Fruit fly (Drosophila melanogaster) whole organism, embryonic: Measurements from ENCODE around the gene ZnT77C.

Experiments used
- Aef1 ChIP-seq: fragments of 200-800 bp; sonication (Bioruptor generic); IDR thresholded peaks from 3 replicates; pipeline ENCODE4 v1.3.6; 2022; ENCODE audit warnings: missing biosample characterization, missing genetic modification characterization
- CG10462 ChIP-seq: fragments of 200-800 bp; sonication (Bioruptor generic); optimal IDR thresholded peaks from 2 replicates; lab custom pipeline; 2016; ENCODE audit warnings: missing biosample characterization, missing genetic modification characterization
- CG12659 ChIP-seq: fragments of 200-800 bp; sonication (Bioruptor generic); optimal IDR thresholded peaks from 3 replicates; lab custom pipeline; 2017; ENCODE audit warnings: mild to moderate bottlenecking, missing biosample characterization, missing genetic modification reagents, missing genetic modification characterization
- CG13424 ChIP-seq: fragments of 200-800 bp; sonication (Bioruptor generic); optimal IDR thresholded peaks from 2 replicates; lab custom pipeline; 2019; ENCODE audit warnings: missing biosample characterization, mild to moderate bottlenecking, missing genetic modification characterization, moderate library complexity
- CG15479 ChIP-seq: fragments of 200-800 bp; sonication (Bioruptor generic); optimal IDR thresholded peaks from 3 replicates; lab custom pipeline; 2019; ENCODE audit warnings: missing biosample characterization, mild to moderate bottlenecking, missing genetic modification characterization, moderate library complexity
- CG1603 ChIP-seq: fragments of 200-800 bp; sonication (Bioruptor generic); optimal IDR thresholded peaks from 2 replicates; lab custom pipeline; 2019; ENCODE audit warnings: missing biosample characterization, mild to moderate bottlenecking, missing genetic modification characterization, moderate library complexity
- CG1647 ChIP-seq: fragments of 200-800 bp; sonication (Bioruptor generic); optimal IDR thresholded peaks from 3 replicates; lab custom pipeline; 2016; ENCODE audit warnings: missing biosample characterization, missing genetic modification characterization
- CG18011 ChIP-seq: fragments of 200-800 bp; sonication (Bioruptor generic); optimal IDR thresholded peaks from 2 replicates; lab custom pipeline; 2017; ENCODE audit warnings: missing biosample characterization, missing genetic modification characterization, mild to moderate bottlenecking, moderate library complexity, missing genotype
- CG3847 ChIP-seq: fragments of 200-800 bp; sonication (Bioruptor generic); IDR thresholded peaks from 2 replicates; pipeline ENCODE4 v1.3.6; 2022; ENCODE audit warnings: missing biosample characterization, missing genetic modification characterization
- CG4424 ChIP-seq: fragments of 200-800 bp; sonication (Bioruptor generic); optimal IDR thresholded peaks from 3 replicates; lab custom pipeline; 2016; ENCODE audit warnings: missing biosample characterization, missing genetic modification characterization
- CG5180 ChIP-seq: fragments of 200-800 bp; sonication (Bioruptor generic); optimal IDR thresholded peaks from 3 replicates; lab custom pipeline; 2017; ENCODE audit warnings: missing biosample characterization, missing genetic modification characterization, mild to moderate bottlenecking, moderate library complexity, missing genetic modification reagents
- CG7372 ChIP-seq: fragments of 200-800 bp; sonication (Bioruptor generic); IDR thresholded peaks from 2 replicates; pipeline ENCODE4 v1.3.6; 2022; ENCODE audit warnings: missing biosample characterization, missing genetic modification characterization
- CG7786 ChIP-seq: fragments of 200-800 bp; sonication (Bioruptor generic); optimal IDR thresholded peaks from 2 replicates; lab custom pipeline; 2016; ENCODE audit warnings: missing biosample characterization, missing genetic modification characterization
- CG7963 ChIP-seq: fragments of 200-800 bp; sonication (Bioruptor generic); IDR thresholded peaks from 3 replicates; pipeline ENCODE4 v1.3.6; 2022; ENCODE audit warnings: missing biosample characterization, missing genetic modification characterization; ENCODE audit not compliant: partially characterized antibody
- CG9215 ChIP-seq: fragments of 200-800 bp; sonication (Bioruptor generic); IDR thresholded peaks from 2 replicates; pipeline ENCODE4 v1.3.6; 2022; ENCODE audit warnings: missing biosample characterization, missing genetic modification characterization
- D19A ChIP-seq: fragments of 200-800 bp; optimal IDR thresholded peaks from 3 replicates; lab custom pipeline; 2019; ENCODE audit warnings: missing biosample characterization, mild to moderate bottlenecking, missing genetic modification characterization, moderate library complexity
- Dek ChIP-seq: fragments of 200-800 bp; sonication (Bioruptor generic); optimal IDR thresholded peaks from 3 replicates; lab custom pipeline; 2019; ENCODE audit warnings: missing biosample characterization, mild to moderate bottlenecking, missing genetic modification characterization, moderate library complexity
- Dip3 ChIP-seq: fragments of 200-800 bp; sonication (Bioruptor generic); optimal IDR thresholded peaks from 3 replicates; lab custom pipeline; 2016; ENCODE audit warnings: missing biosample characterization, missing genetic modification characterization
- Hand ChIP-seq: fragments of 200-800 bp; sonication (Bioruptor generic); optimal IDR thresholded peaks from 2 replicates; lab custom pipeline; 2017; ENCODE audit warnings: mild to moderate bottlenecking, missing biosample characterization, missing genetic modification reagents, missing genetic modification characterization
- Jarid2 ChIP-seq: fragments of 200-800 bp; sonication (Bioruptor generic); optimal IDR thresholded peaks from 3 replicates; lab custom pipeline; 2017; ENCODE audit warnings: mild to moderate bottlenecking, missing biosample characterization, missing genetic modification reagents, missing genetic modification characterization
- Med ChIP-seq: fragments of 200-800 bp; sonication (Bioruptor generic); peaks from one replicate; lab custom pipeline; 2016; ENCODE audit warnings: missing biosample characterization, missing genetic modification characterization, mild to moderate bottlenecking, inconsistent platforms, moderate library complexity
- NC2α ChIP-seq: fragments of 200-800 bp; sonication (Bioruptor generic); optimal IDR thresholded peaks from 2 replicates; lab custom pipeline; 2016; ENCODE audit warnings: missing biosample characterization, missing genetic modification characterization
- Nf-YC ChIP-seq: fragments of 200-800 bp; optimal IDR thresholded peaks from 3 replicates; lab custom pipeline; 2019; ENCODE audit warnings: missing biosample characterization, mild to moderate bottlenecking, missing genetic modification characterization, moderate library complexity
- Oli ChIP-seq: fragments of 200-800 bp; sonication (Bioruptor generic); optimal IDR thresholded peaks from 2 replicates; lab custom pipeline; 2018; ENCODE audit warnings: missing biosample characterization, mild to moderate bottlenecking, missing genetic modification characterization, moderate library complexity
- Rfx ChIP-seq: fragments of 200-800 bp; sonication (Bioruptor generic); IDR thresholded peaks from 2 replicates; pipeline ENCODE4 v1.3.6; 2022; ENCODE audit warnings: missing biosample characterization, missing genetic modification characterization
- Sin3A ChIP-seq: fragments of >200 bp; optimal IDR thresholded peaks from 2 replicates; lab custom pipeline; 2018
- amos ChIP-seq: fragments of 200-800 bp; sonication (Bioruptor generic); IDR thresholded peaks from 2 replicates; pipeline ENCODE4 v1.3.6; 2022; ENCODE audit warnings: missing biosample characterization, missing genetic modification characterization; ENCODE audit not compliant: partially characterized antibody
- ara ChIP-seq: fragments of 200-800 bp; sonication (Bioruptor generic); IDR thresholded peaks from 2 replicates; pipeline ENCODE4 v1.3.6; 2022; ENCODE audit warnings: missing biosample characterization, missing genetic modification characterization
- cas ChIP-seq: fragments of 200-800 bp; sonication (Bioruptor generic); IDR thresholded peaks from 2 replicates; pipeline ENCODE4 v1.3.6; 2022; ENCODE audit warnings: missing biosample characterization, missing genetic modification characterization
- corto ChIP-seq: fragments of 200-800 bp; sonication (Bioruptor generic); optimal IDR thresholded peaks from 2 replicates; lab custom pipeline; 2016; ENCODE audit warnings: missing biosample characterization, mild to moderate bottlenecking, missing genetic modification characterization, moderate library complexity
- crol ChIP-seq: fragments of 200-800 bp; sonication (Bioruptor generic); IDR thresholded peaks from 2 replicates; pipeline ENCODE4 v1.3.6; 2022; ENCODE audit warnings: missing biosample characterization, missing genetic modification characterization
- cwo ChIP-seq: fragments of 200-800 bp; sonication (Bioruptor generic); optimal IDR thresholded peaks from 3 replicates; lab custom pipeline; 2017; ENCODE audit warnings: missing biosample characterization, missing genetic modification characterization, mild to moderate bottlenecking, moderate library complexity, missing genetic modification reagents
- da ChIP-seq: fragments of 200-800 bp; sonication (Bioruptor generic); optimal IDR thresholded peaks from 2 replicates; lab custom pipeline; 2016; ENCODE audit warnings: missing biosample characterization, missing genetic modification characterization
- dmrt11E ChIP-seq: fragments of 200-800 bp; sonication (Bioruptor generic); optimal IDR thresholded peaks from 3 replicates; lab custom pipeline; 2018; ENCODE audit warnings: missing biosample characterization, mild to moderate bottlenecking, missing genetic modification characterization, moderate library complexity
- gcm ChIP-seq: fragments of 200-800 bp; sonication (Bioruptor generic); optimal IDR thresholded peaks from 2 replicates; lab custom pipeline; 2019; ENCODE audit warnings: missing biosample characterization, mild to moderate bottlenecking, missing genetic modification characterization, moderate library complexity
- ham ChIP-seq: fragments of 200-800 bp; sonication (Bioruptor generic); IDR thresholded peaks from 2 replicates; pipeline ENCODE4 v1.3.6; 2022; ENCODE audit warnings: missing biosample characterization, missing genetic modification characterization
- klu ChIP-seq: fragments of 200-800 bp; sonication (Bioruptor generic); IDR thresholded peaks from 2 replicates; pipeline ENCODE4 v1.3.6; 2022; ENCODE audit warnings: missing biosample characterization, missing genetic modification characterization
- nau ChIP-seq: fragments of 200-800 bp; sonication (Bioruptor generic); optimal IDR thresholded peaks from 3 replicates; lab custom pipeline; 2017; ENCODE audit warnings: missing biosample characterization, mild to moderate bottlenecking, missing genetic modification characterization, missing genetic modification reagents
- nerfin-1 ChIP-seq: fragments of 200-800 bp; sonication (Bioruptor generic); optimal IDR thresholded peaks from 3 replicates; lab custom pipeline; 2019; ENCODE audit warnings: missing biosample characterization, mild to moderate bottlenecking, missing genetic modification characterization, moderate library complexity
- nerfin-2 ChIP-seq: fragments of 200-800 bp; sonication (Bioruptor generic); IDR thresholded peaks from 2 replicates; pipeline ENCODE4 v1.3.6; 2022; ENCODE audit warnings: missing biosample characterization, missing genetic modification characterization; ENCODE audit not compliant: partially characterized antibody
- odd ChIP-seq: fragments of 200-800 bp; sonication (Bioruptor generic); optimal IDR thresholded peaks from 2 replicates; lab custom pipeline; 2017; ENCODE audit warnings: missing biosample characterization, mild to moderate bottlenecking, missing genetic modification characterization
- pho ChIP-seq: fragments of 200-800 bp; sonication (Bioruptor generic); optimal IDR thresholded peaks from 2 replicates; lab custom pipeline; 2016; ENCODE audit warnings: missing biosample characterization, missing genetic modification characterization
- rib ChIP-seq: fragments of 200-800 bp; sonication (Bioruptor generic); IDR thresholded peaks from 2 replicates; pipeline ENCODE4 v1.3.6; 2022; ENCODE audit warnings: missing biosample characterization, missing genetic modification characterization
- so ChIP-seq: fragments of 200-800 bp; sonication (Bioruptor generic); IDR thresholded peaks from 3 replicates; pipeline ENCODE4 v1.3.6; 2022; ENCODE audit warnings: missing biosample characterization, missing genetic modification characterization
- ssp ChIP-seq: fragments of 200-800 bp; sonication (Bioruptor generic); IDR thresholded peaks from 2 replicates; pipeline ENCODE4 v1.3.6; 2022; ENCODE audit warnings: missing biosample characterization, missing genetic modification characterization
- stwl ChIP-seq: fragments of 200-800 bp; sonication (Bioruptor generic); optimal IDR thresholded peaks from 3 replicates; lab custom pipeline; 2018; ENCODE audit warnings: missing biosample characterization, mild to moderate bottlenecking, missing genetic modification characterization, moderate library complexity
- sug ChIP-seq: fragments of 200-800 bp; optimal IDR thresholded peaks from 2 replicates; lab custom pipeline; 2019; ENCODE audit warnings: missing biosample characterization, mild to moderate bottlenecking, missing genetic modification characterization, moderate library complexity
- tin ChIP-seq: fragments of 200-800 bp; sonication (Bioruptor generic); optimal IDR thresholded peaks from 3 replicates; lab custom pipeline; 2016; ENCODE audit warnings: missing biosample characterization, missing genetic modification characterization
- twi ChIP-seq: fragments of 200-800 bp; optimal IDR thresholded peaks from 2 replicates; lab custom pipeline; 2019; ENCODE audit warnings: missing biosample characterization, mild to moderate bottlenecking, missing genetic modification characterization, moderate library complexity
- z ChIP-seq: fragments of 200-800 bp; sonication (Bioruptor generic); IDR thresholded peaks from 3 replicates; pipeline ENCODE4 v1.3.6; 2022; ENCODE audit warnings: missing biosample characterization, missing genetic modification characterization

ZnT77C gene

dm6 chr3L:20516519-20517178 is 21.9 kb upstream of the ZnT77C start (continued):
- TF ChIP-seq nerfin-2 (GFP tag; lab: Robert Waterston, UW) (no peak), so (0 out of 3 replicates have a peak, but pooled peaks have one; percentile 6), CG1603 (peak; percentile 20), ara (no peak), NC2α (GFP tag; lab: Kevin White, UChicago) (no peak), D19A (tag; lab: Kevin White, UChicago) (peak; percentile 65), Sin3A (lab: Kevin White, UChicago) (no peak), cwo (peak; percentile 57), CG7372 (GFP tag; lab: Robert Waterston, UW) (no peak), Dip3 (GFP tag; lab: Kevin White, UChicago) (no peak), dmrt11E (tag; lab: Kevin White, UChicago) (peak; percentile 51), CG10462 (GFP tag; lab: Kevin White, UChicago) (no peak), Jarid2 (GFP tag; lab: Kevin White, UChicago) (no peak), CG18011 (GFP tag; lab: Kevin White, UChicago) (no peak), Med (GFP tag; lab: Kevin White, UChicago) (peak; percentile 75), CG12659 (GFP tag; lab: Kevin White, UChicago) (peak; percentile 37), Rfx (GFP tag; lab: Robert Waterston, UW) (peak; percentile 27; the same call in 1 of the 2 replicates), CG1647 (GFP tag; lab: Kevin White, UChicago) (no peak), rib (GFP tag; lab: Robert Waterston, UW) (no peak), da (GFP tag; lab: Kevin White, UChicago) (no peak), ham (GFP tag; lab: Robert Waterston, UW) (no peak), odd (GFP tag; lab: Kevin White, UChicago) (no peak), corto (GFP tag; lab: Kevin White, UChicago) (no peak), Hand (GFP tag; lab: Kevin White, UChicago) (peak; percentile 44), stwl (no peak), sug (tag; lab: Kevin White, UChicago) (peak; percentile 47), z (GFP tag; lab: Robert Waterston, UW) (0 out of 3 replicates have a peak, but pooled peaks have one; percentile 11), klu (GFP tag; lab: Robert Waterston, UW) (no peak), CG7963 (GFP tag; lab: Robert Waterston, UW) (no peak), CG3847 (GFP tag; lab: Robert Waterston, UW) (no peak), amos (GFP tag; lab: Robert Waterston, UW) (peak; percentile 31; the same call in 1 of the 2 replicates), tin (peak; percentile 6), Dek (no peak), CG5180 (no peak), CG9215 (GFP tag; lab: Robert Waterston, UW) (no peak), nau (GFP tag; lab: Kevin White, UChicago) (no peak), nerfin-1 (tag; lab: Kevin White, UChicago) (no peak), CG15479 (GFP tag; lab: Kevin White, UChicago) (no peak), Nf-YC (tag; lab: Kevin White, UChicago) (no peak), CG7786 (GFP tag; lab: Kevin White, UChicago) (no peak), pho (no peak), crol (GFP tag; lab: Robert Waterston, UW) (no peak), gcm (GFP tag; lab: Kevin White, UChicago) (peak; percentile 31), Oli (peak; percentile 62), Aef1 (GFP tag; lab: Robert Waterston, UW) (no peak), cas (GFP tag; lab: Robert Waterston, UW) (no peak), twi (tag; lab: Kevin White, UChicago) (peak; percentile 83), CG4424 (GFP tag; lab: Kevin White, UChicago) (peak; percentile 35), ssp (GFP tag; lab: Robert Waterston, UW) (no peak), CG13424 (tag; lab: Kevin White, UChicago) (peak; percentile 61)
